Fruit fly (Drosophila melanogaster) whole organism: ENCODE measurements around the gene eIF1A.

Experiments used
- CG8478 ChIP-seq: fragments of >200 bp; optimal IDR thresholded peaks from 2 replicates; lab custom pipeline; 2018; ENCODE audit warnings: inconsistent platforms
- EcR ChIP-seq, 2 experiments: fragments of >200 bp; optimal IDR thresholded peaks; 2 replicates each; lab custom pipeline; 2017; ENCODE audit warnings: missing biosample characterization in 2 of 2, missing genetic modification characterization in 2 of 2, missing genetic modification reagents in 2 of 2
- psq ChIP-seq: fragments of >200 bp; optimal IDR thresholded peaks from 2 replicates; lab custom pipeline; 2017
- usp ChIP-seq: fragments of >200 bp; optimal IDR thresholded peaks from 2 replicates; lab custom pipeline; 2017; ENCODE audit warnings: missing biosample characterization, missing genetic modification characterization, mixed read lengths

dm6 chr3R:18279494-18279893 lies 5.0 kb downstream of the eIF1A start, which contains the start of gene CG7142:
- TF ChIP-seq CG8478 (lab: Kevin White, UChicago), result no peak
- TF ChIP-seq psq (lab: Kevin White, UChicago), result no peak
- TF ChIP-seq usp (GFP tag; lab: Kevin White, UChicago), result no peak
- no peak for TF ChIP-seq EcR (GFP tag; optimal IDR thresholded peaks at IDR 0.05; lab: Kevin White, UChicago)
